Fruit fly (Drosophila melanogaster) whole organism, embryonic: ENCODE measurements around the gene CG15040.

Source experiments
- Asciz ChIP-seq: fragments of 200-800 bp; sonication (Bioruptor generic); optimal IDR thresholded peaks from 2 replicates; lab custom pipeline; 2017; ENCODE audit warnings: missing biosample characterization, mild to moderate bottlenecking, missing genetic modification characterization, missing genetic modification reagents
- C15 ChIP-seq: fragments of 200-800 bp; sonication (Bioruptor generic); IDR thresholded peaks from 3 replicates; pipeline ENCODE4 v1.3.6; 2022; ENCODE audit warnings: missing biosample characterization, missing genetic modification characterization
- CG12391 ChIP-seq: fragments of 200-800 bp; sonication (Bioruptor generic); optimal IDR thresholded peaks from 3 replicates; lab custom pipeline; 2018; ENCODE audit warnings: missing biosample characterization, mild to moderate bottlenecking, missing genetic modification characterization, moderate library complexity
- CG12942 ChIP-seq: fragments of 200-800 bp; sonication (Bioruptor generic); optimal IDR thresholded peaks from 3 replicates; lab custom pipeline; 2016; ENCODE audit warnings: missing biosample characterization, missing genetic modification characterization
- CG14710 ChIP-seq: fragments of 200-800 bp; sonication (Bioruptor generic); optimal IDR thresholded peaks from 3 replicates; lab custom pipeline; 2019; ENCODE audit warnings: missing biosample characterization, mild to moderate bottlenecking, missing genetic modification characterization, moderate library complexity
- CG15073 ChIP-seq: fragments of 200-800 bp; sonication (Bioruptor generic); optimal IDR thresholded peaks from 2 replicates; lab custom pipeline; 2016; ENCODE audit warnings: missing biosample characterization, missing genetic modification characterization
- CG17385 ChIP-seq: fragments of 200-800 bp; sonication (Bioruptor generic); optimal IDR thresholded peaks from 3 replicates; lab custom pipeline; 2018; ENCODE audit warnings: missing biosample characterization, mild to moderate bottlenecking, missing genetic modification characterization
- CG17568 ChIP-seq: fragments of 200-800 bp; sonication (Bioruptor generic); optimal IDR thresholded peaks from 2 replicates; lab custom pipeline; 2018; ENCODE audit warnings: missing biosample characterization, mild to moderate bottlenecking, missing genetic modification characterization, moderate library complexity
- CG18262 ChIP-seq: fragments of 200-800 bp; optimal IDR thresholded peaks from 3 replicates; lab custom pipeline; 2019; ENCODE audit warnings: missing biosample characterization, mild to moderate bottlenecking, missing genetic modification characterization, moderate library complexity
- CG2120 ChIP-seq: fragments of 200-800 bp; sonication (Bioruptor generic); optimal IDR thresholded peaks from 3 replicates; lab custom pipeline; 2016; ENCODE audit warnings: missing biosample characterization, missing genetic modification characterization
- CG3065 ChIP-seq: fragments of 200-800 bp; sonication (Bioruptor generic); optimal IDR thresholded peaks from 2 replicates; lab custom pipeline; 2016; ENCODE audit warnings: missing biosample characterization, missing genetic modification characterization
- CG31224 ChIP-seq: fragments of 200-800 bp; sonication (Bioruptor generic); IDR thresholded peaks from 2 replicates; pipeline ENCODE4 v1.3.6; 2022; ENCODE audit warnings: missing biosample characterization, missing genetic modification characterization
- CG34224 ChIP-seq: fragments of 200-800 bp; sonication (Bioruptor generic); IDR thresholded peaks from 3 replicates; pipeline ENCODE4 v1.3.6; 2022; ENCODE audit warnings: missing biosample characterization, missing genetic modification characterization; ENCODE audit not compliant: partially characterized antibody
- CG4730 ChIP-seq: fragments of 200-800 bp; sonication (Bioruptor generic); IDR thresholded peaks from 2 replicates; pipeline ENCODE4 v1.3.6; 2022; ENCODE audit warnings: missing biosample characterization, missing genetic modification characterization
- CG4820 ChIP-seq: fragments of 200-800 bp; sonication (Bioruptor generic); optimal IDR thresholded peaks from 3 replicates; lab custom pipeline; 2016; ENCODE audit warnings: missing biosample characterization, missing genetic modification characterization
- CG5245 ChIP-seq: fragments of 200-800 bp; sonication (Bioruptor generic); optimal IDR thresholded peaks from 3 replicates; lab custom pipeline; 2016; ENCODE audit warnings: missing biosample characterization, missing genetic modification characterization
- CG6654 ChIP-seq: fragments of 200-800 bp; sonication (Bioruptor generic); optimal IDR thresholded peaks from 2 replicates; lab custom pipeline; 2017; ENCODE audit warnings: missing biosample characterization, mild to moderate bottlenecking, missing genetic modification characterization
- CG6791 ChIP-seq: fragments of 200-800 bp; sonication (Bioruptor generic); IDR thresholded peaks from 3 replicates; pipeline ENCODE4 v1.3.6; 2022; ENCODE audit warnings: missing biosample characterization, missing genetic modification characterization; ENCODE audit not compliant: partially characterized antibody
- CG7786 ChIP-seq: fragments of 200-800 bp; sonication (Bioruptor generic); optimal IDR thresholded peaks from 2 replicates; lab custom pipeline; 2016; ENCODE audit warnings: missing biosample characterization, missing genetic modification characterization
- CG8478 ChIP-seq: fragments of >200 bp; optimal IDR thresholded peaks from 2 replicates; lab custom pipeline; 2018
- CG9817 ChIP-seq: fragments of 200-800 bp; sonication (Bioruptor generic); optimal IDR thresholded peaks from 2 replicates; lab custom pipeline; 2018; ENCODE audit warnings: missing biosample characterization, mild to moderate bottlenecking, missing genetic modification characterization, moderate library complexity
- CG9876 ChIP-seq: fragments of 200-800 bp; sonication (Bioruptor generic); optimal IDR thresholded peaks from 2 replicates; lab custom pipeline; 2016; ENCODE audit warnings: missing biosample characterization, missing genetic modification characterization
- Dll ChIP-seq: fragments of 200-800 bp; sonication (Bioruptor generic); IDR thresholded peaks from 4 replicates; pipeline ENCODE4 v1.3.6; 2022; ENCODE audit warnings: missing biosample characterization, missing genetic modification characterization; ENCODE audit not compliant: partially characterized antibody
- Ets97D ChIP-seq: fragments of 200-800 bp; sonication (Bioruptor generic); optimal IDR thresholded peaks from 3 replicates; lab custom pipeline; 2016; ENCODE audit warnings: missing biosample characterization, missing genetic modification characterization
- H2.0 ChIP-seq: fragments of 200-800 bp; sonication (Bioruptor generic); IDR thresholded peaks from 2 replicates; pipeline ENCODE4 v1.3.6; 2022; ENCODE audit warnings: missing biosample characterization, missing genetic modification characterization
- HLHmδ ChIP-seq: fragments of 200-800 bp; sonication (Bioruptor generic); optimal IDR thresholded peaks from 2 replicates; lab custom pipeline; 2018; ENCODE audit warnings: missing biosample characterization, mild to moderate bottlenecking, missing genetic modification characterization, moderate library complexity
- HmgD ChIP-seq: fragments of 200-800 bp; sonication (Bioruptor generic); optimal IDR thresholded peaks from 3 replicates; lab custom pipeline; 2016; ENCODE audit warnings: missing biosample characterization, missing genetic modification characterization
- Hmr ChIP-seq: fragments of 200-800 bp; sonication (Bioruptor generic); optimal IDR thresholded peaks from 3 replicates; lab custom pipeline; 2017; ENCODE audit warnings: mild to moderate bottlenecking, missing biosample characterization, missing genetic modification reagents, missing genetic modification characterization
- Hr51 ChIP-seq, 2 experiments: fragments of 200-800 bp; sonication (Bioruptor generic); optimal IDR thresholded peaks; 2 replicates in 1 of 2; 3 replicates in 1 of 2; lab custom pipeline; 2016 to 2018; ENCODE audit warnings: missing biosample characterization in 2 of 2, missing genetic modification characterization in 2 of 2, mild to moderate bottlenecking in 1 of 2, moderate library complexity in 1 of 2
- Max ChIP-seq: fragments of 200-800 bp; sonication (Bioruptor generic); optimal IDR thresholded peaks from 2 replicates; lab custom pipeline; 2016; ENCODE audit warnings: missing biosample characterization, mild to moderate bottlenecking, missing genetic modification characterization
- Myb ChIP-seq: fragments of 200-800 bp; sonication (Bioruptor generic); optimal IDR thresholded peaks from 2 replicates; lab custom pipeline; 2016; ENCODE audit warnings: missing biosample characterization, missing genetic modification characterization
- Nf-YC ChIP-seq: fragments of 200-800 bp; optimal IDR thresholded peaks from 3 replicates; lab custom pipeline; 2019; ENCODE audit warnings: missing biosample characterization, mild to moderate bottlenecking, missing genetic modification characterization, moderate library complexity
- Opbp ChIP-seq: fragments of 200-800 bp; sonication (Bioruptor generic); IDR thresholded peaks from 3 replicates; pipeline ENCODE4 v1.3.6; 2022; ENCODE audit warnings: missing biosample characterization, missing genetic modification characterization; ENCODE audit not compliant: partially characterized antibody
- Stat92E ChIP-seq, 3 experiments: fragments of >200 bp in 2 of 3; fragments of 200-800 bp in 1 of 3; sonication (Bioruptor generic) in 1 of 3; optimal IDR thresholded peaks; 2 replicates each; lab custom pipeline; 2017 to 2019; ENCODE audit warnings: missing biosample characterization in 3 of 3, missing genetic modification characterization in 3 of 3, mild to moderate bottlenecking in 1 of 3, moderate library complexity in 1 of 3
- YL-1 ChIP-seq: fragments of 200-800 bp; sonication (Bioruptor generic); optimal IDR thresholded peaks from 3 replicates; lab custom pipeline; 2017; ENCODE audit warnings: missing biosample characterization, mild to moderate bottlenecking, missing genetic modification characterization
- cas ChIP-seq: fragments of 200-800 bp; sonication (Bioruptor generic); IDR thresholded peaks from 2 replicates; pipeline ENCODE4 v1.3.6; 2022; ENCODE audit warnings: missing biosample characterization, missing genetic modification characterization
- danr ChIP-seq: fragments of 200-800 bp; sonication (Bioruptor generic); IDR thresholded peaks from 2 replicates; pipeline ENCODE4 v1.3.6; 2022; ENCODE audit warnings: missing biosample characterization, missing genetic modification characterization
- ewg ChIP-seq: fragments of 200-800 bp; sonication (Bioruptor generic); optimal IDR thresholded peaks from 3 replicates; lab custom pipeline; 2017; ENCODE audit warnings: mild to moderate bottlenecking, missing biosample characterization, missing genetic modification reagents, missing genetic modification characterization
- gcm2 ChIP-seq: fragments of 200-800 bp; sonication (Bioruptor generic); optimal IDR thresholded peaks from 2 replicates; lab custom pipeline; 2016; ENCODE audit warnings: missing biosample characterization, missing genetic modification characterization
- gro ChIP-seq: fragments of 200-800 bp; sonication (Bioruptor generic); optimal IDR thresholded peaks from 2 replicates; lab custom pipeline; 2016; ENCODE audit warnings: missing biosample characterization, missing genetic modification characterization
- nmo ChIP-seq: fragments of 200-800 bp; sonication (Bioruptor generic); optimal IDR thresholded peaks from 2 replicates; lab custom pipeline; 2018; ENCODE audit warnings: missing biosample characterization, mild to moderate bottlenecking, missing genetic modification characterization, moderate library complexity
- peb ChIP-seq: fragments of 200-800 bp; sonication (Bioruptor generic); IDR thresholded peaks from 2 replicates; pipeline ENCODE4 v1.3.6; 2022; ENCODE audit warnings: missing biosample characterization, missing genetic modification characterization
- pho ChIP-seq: fragments of 200-800 bp; sonication (Bioruptor generic); optimal IDR thresholded peaks from 2 replicates; lab custom pipeline; 2016; ENCODE audit warnings: missing biosample characterization, missing genetic modification characterization
- pnt ChIP-seq: fragments of 200-800 bp; sonication (Bioruptor generic); optimal IDR thresholded peaks from 3 replicates; lab custom pipeline; 2016; ENCODE audit warnings: missing biosample characterization, missing genetic modification characterization
- pros ChIP-seq: fragments of 200-800 bp; sonication (Bioruptor generic); optimal IDR thresholded peaks from 3 replicates; lab custom pipeline; 2019; ENCODE audit warnings: missing biosample characterization, mild to moderate bottlenecking, missing genetic modification characterization, moderate library complexity
- ranshi ChIP-seq: fragments of 200-800 bp; sonication (Bioruptor generic); IDR thresholded peaks from 2 replicates; pipeline ENCODE4 v1.3.6; 2022; ENCODE audit warnings: missing biosample characterization, missing genetic modification characterization
- run ChIP-seq: fragments of 200-800 bp; sonication (Bioruptor generic); optimal IDR thresholded peaks from 3 replicates; lab custom pipeline; 2018; ENCODE audit warnings: missing biosample characterization, mild to moderate bottlenecking, missing genetic modification characterization
- slp2 ChIP-seq: fragments of 200-800 bp; sonication (Bioruptor generic); optimal IDR thresholded peaks from 2 replicates; lab custom pipeline; 2016; ENCODE audit warnings: missing biosample characterization, missing genetic modification characterization
- sob ChIP-seq: fragments of 200-800 bp; sonication (Bioruptor generic); IDR thresholded peaks from 2 replicates; pipeline ENCODE4 v1.3.6; 2022; ENCODE audit warnings: missing biosample characterization, missing genetic modification characterization
- wdn ChIP-seq: fragments of 200-800 bp; sonication (Bioruptor generic); IDR thresholded peaks from 2 replicates; pipeline ENCODE4 v1.3.6; 2022; ENCODE audit warnings: missing biosample characterization, missing genetic modification characterization
- wor ChIP-seq: fragments of 200-800 bp; sonication (Bioruptor generic); IDR thresholded peaks from 2 replicates; pipeline ENCODE4 v1.3.6; 2022; ENCODE audit warnings: missing biosample characterization, missing genetic modification characterization

Gene CG15040

DNA sequence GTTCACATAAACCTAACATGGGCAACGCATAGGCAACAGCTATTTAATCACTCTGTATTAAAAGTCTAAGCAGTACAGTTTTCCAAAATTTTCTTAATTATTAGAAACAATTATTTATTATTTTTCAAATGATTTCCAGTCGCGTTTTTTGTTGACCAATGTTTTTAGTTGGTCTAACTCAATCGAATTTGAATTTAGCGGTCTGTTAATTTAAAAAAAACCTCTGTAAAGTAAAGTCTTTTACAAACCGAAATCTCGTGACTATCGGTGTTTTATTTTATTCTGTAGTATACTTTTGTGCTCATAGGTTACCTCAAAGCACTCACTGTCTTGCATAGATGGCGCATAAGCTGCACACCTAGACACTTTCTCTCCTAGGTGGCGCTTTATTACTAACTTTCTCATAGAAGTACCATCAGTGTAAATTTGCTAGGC, 17.7 kb upstream of the CG15040 start (continued):
- TF ChIP-seq HmgD (GFP tag; lab: Kevin White, UChicago) (peak; percentile 50), Stat92E (GFP tag; optimal IDR thresholded peaks at IDR 0.05; lab: Kevin White, UChicago) (no peak), CG9817 (tag; lab: Kevin White, UChicago) (peak; percentile 55), Max (GFP tag; lab: Kevin White, UChicago) (no peak), CG12391 (tag; lab: Kevin White, UChicago) (peak; percentile 19), gcm2 (GFP tag; lab: Kevin White, UChicago) (no peak), ranshi (no peak), danr (GFP tag; lab: Robert Waterston, UW) (no peak), slp2 (GFP tag; lab: Kevin White, UChicago) (peak; percentile 10), CG31224 (GFP tag; lab: Robert Waterston, UW) (no peak), CG34224 (GFP tag; lab: Robert Waterston, UW) (no peak; the same call in 2 of the 3 replicates), peb (no peak), sob (GFP tag; lab: Robert Waterston, UW) (0 out of 2 replicates have a peak, but pooled peaks have one; percentile 35), Hr51 (GFP tag; optimal IDR thresholded peaks at IDR 0.05; lab: Kevin White, UChicago) (peak in 1 of 2 experiments; percentile 20), pros (GFP tag; lab: Kevin White, UChicago) (no peak), Hmr (GFP tag; lab: Kevin White, UChicago) (peak; percentile 49), Nf-YC (tag; lab: Kevin White, UChicago) (no peak), CG5245 (GFP tag; lab: Kevin White, UChicago) (peak; percentile 52), CG4730 (GFP tag; lab: Robert Waterston, UW) (no peak), CG6791 (GFP tag; lab: Robert Waterston, UW) (peak; percentile 43; the same call in 2 of the 3 replicates), run (tag; lab: Kevin White, UChicago) (no peak), pnt (peak; percentile 29), YL-1 (GFP tag; lab: Kevin White, UChicago) (no peak), CG18262 (peak; percentile 13), Dll (GFP tag; lab: Robert Waterston, UW) (peak; percentile 85; the same call in 3 of the 4 replicates), CG17385 (GFP tag; lab: Kevin White, UChicago) (no peak), CG2120 (GFP tag; lab: Kevin White, UChicago) (peak; percentile 48), CG9876 (peak; percentile 21), gro (GFP tag; lab: Kevin White, UChicago) (peak; percentile 43), ewg (no peak), wdn (GFP tag; lab: Robert Waterston, UW) (no peak), CG15073 (GFP tag; lab: Kevin White, UChicago) (peak; percentile 98), CG6654 (GFP tag; lab: Kevin White, UChicago) (no peak), wor (GFP tag; lab: Robert Waterston, UW) (no peak), HLHmδ (GFP tag; lab: Kevin White, UChicago) (no peak), nmo (peak; percentile 27), Ets97D (GFP tag; lab: Kevin White, UChicago) (peak; percentile 48), CG17568 (GFP tag; lab: Kevin White, UChicago) (no peak), cas (no peak), CG3065 (no peak), Opbp (GFP tag; lab: Robert Waterston, UW) (peak; percentile 66), Asciz (no peak), CG4820 (no peak), CG14710 (no peak), C15 (GFP tag; lab: Robert Waterston, UW) (no peak), CG7786 (GFP tag; lab: Kevin White, UChicago) (no peak), Myb (GFP tag; lab: Kevin White, UChicago) (peak; percentile 75), H2.0 (GFP tag; lab: Robert Waterston, UW) (no peak), CG8478 (lab: Kevin White, UChicago) (no peak), CG12942 (GFP tag; lab: Kevin White, UChicago) (no peak), pho (GFP tag; lab: Kevin White, UChicago) (peak; percentile 27)
